Worm (Caenorhabditis elegans) whole organism, L4 larva: ENCODE measurements around the gene T16G1.4.

ENCODE experiments used
- F26F4.8 ChIP-seq: fragments of 200-800 bp; sonication (Bioruptor generic); conservative IDR thresholded peaks from 2 replicates; pipeline ENCODE4 v1.3.6; 2022; ENCODE audit warnings: missing genetic modification characterization, missing compliant biosample characterization
- R02D3.7 ChIP-seq: fragments of 150-350 bp; sonication (generic microtip); optimal IDR thresholded peaks from 3 replicates; lab custom pipeline; 2014; ENCODE audit warnings: missing biosample characterization, missing genetic modification characterization
- T26A8.4 ChIP-seq: fragments of 200-800 bp; sonication (Bioruptor generic); IDR thresholded peaks from 2 replicates; pipeline ENCODE4 v1.3.6; 2022; ENCODE audit warnings: missing genetic modification characterization, missing compliant biosample characterization
- Y75B8A.6 ChIP-seq: fragments of 200-800 bp; sonication (Bioruptor generic); IDR thresholded peaks from 2 replicates; pipeline ENCODE4 v1.3.6; 2022; ENCODE audit warnings: missing genetic modification reagents, missing genetic modification characterization, missing compliant biosample characterization
- ZK337.2 ChIP-seq: fragments of 200-800 bp; sonication (Bioruptor generic); IDR thresholded peaks from 2 replicates; pipeline ENCODE4 v1.3.6; 2022; ENCODE audit warnings: missing genetic modification reagents, missing genetic modification characterization, missing compliant biosample characterization
- ZK546.5 ChIP-seq, 2 experiments: sonication (generic microtip); optimal IDR thresholded peaks; 2 replicates each; lab custom pipeline; 2017; ENCODE audit warnings: missing biosample characterization in 2 of 2, missing genetic modification characterization in 2 of 2
- aha-1 ChIP-seq: fragments of 150-350 bp; peaks from one replicate; lab custom pipeline; 2014; ENCODE audit warnings: missing biosample characterization, missing genetic modification characterization
- ama-1 ChIP-seq: fragments of 150-350 bp; optimal IDR thresholded peaks from 2 replicates; lab custom pipeline; 2014; ENCODE audit warnings: inconsistent platforms, mixed read lengths
- ceh-20 ChIP-seq: fragments of 200-800 bp; sonication (Bioruptor generic); IDR thresholded peaks from 2 replicates; pipeline ENCODE4 v1.3.6; 2022; ENCODE audit warnings: missing genetic modification reagents, missing genetic modification characterization, missing compliant biosample characterization
- ceh-82 ChIP-seq: sonication (generic microtip); optimal IDR thresholded peaks from 2 replicates; lab custom pipeline; 2017; ENCODE audit warnings: missing biosample characterization, missing genetic modification characterization
- cey-2 ChIP-seq: sonication (generic microtip); optimal IDR thresholded peaks from 3 replicates; lab custom pipeline; 2017; ENCODE audit warnings: missing genetic modification characterization, mild to moderate bottlenecking, missing compliant biosample characterization, antibody characterized with exemption, borderline replicate concordance; ENCODE audit not compliant: insufficient read depth
- ctbp-1 ChIP-seq: fragments of 200-800 bp; sonication (Bioruptor generic); IDR thresholded peaks from 2 replicates; pipeline ENCODE4 v1.3.6; 2022; ENCODE audit warnings: missing genetic modification reagents, missing genetic modification characterization, missing compliant biosample characterization
- daf-16 ChIP-seq, 3 experiments: sonication (generic microtip); optimal IDR thresholded peaks; 2 replicates each; lab custom pipeline; 2016 to 2017; ENCODE audit warnings: missing genetic modification characterization in 3 of 3, missing genetic modification reagents in 3 of 3, mild to moderate bottlenecking in 2 of 3, missing compliant biosample characterization in 2 of 3, missing biosample characterization in 1 of 3, moderate library complexity in 1 of 3
- daf-8 ChIP-seq: fragments of 200-800 bp; sonication (Bioruptor generic); IDR thresholded peaks from 2 replicates; pipeline ENCODE4 v1.3.6; 2022; ENCODE audit warnings: missing genetic modification characterization, missing compliant biosample characterization
- dmd-6 ChIP-seq: fragments of 200-800 bp; sonication (Bioruptor generic); IDR thresholded peaks from 2 replicates; pipeline ENCODE4 v1.3.6; 2022; ENCODE audit warnings: missing genetic modification reagents, missing genetic modification characterization, missing compliant biosample characterization
- duxl-1 ChIP-seq: sonication (generic microtip); optimal IDR thresholded peaks from 2 replicates; lab custom pipeline; 2016; ENCODE audit warnings: mild to moderate bottlenecking, missing genetic modification characterization, moderate library complexity, missing compliant biosample characterization; ENCODE audit not compliant: poor library complexity
- dve-1 ChIP-seq: sonication (generic microtip); optimal IDR thresholded peaks from 2 replicates; lab custom pipeline; 2017; ENCODE audit warnings: antibody characterized with exemption, mild to moderate bottlenecking, missing genetic modification characterization, missing compliant biosample characterization; ENCODE audit not compliant: insufficient read depth
- egl-27 ChIP-seq: sonication (generic microtip); optimal IDR thresholded peaks from 3 replicates; lab custom pipeline; 2017; ENCODE audit warnings: missing biosample characterization, missing genetic modification reagents, missing genetic modification characterization
- egl-43 ChIP-seq: fragments of 200-800 bp; sonication (Bioruptor generic); IDR thresholded peaks from 2 replicates; pipeline ENCODE4 v1.3.6; 2022; ENCODE audit warnings: missing genetic modification reagents, missing genetic modification characterization, missing compliant biosample characterization
- gei-8 ChIP-seq: fragments of 200-800 bp; sonication (Bioruptor generic); optimal IDR thresholded peaks from 2 replicates; lab custom pipeline; 2018; ENCODE audit warnings: mild to moderate bottlenecking, missing genetic modification characterization, missing compliant biosample characterization
- hlh-11 ChIP-seq: fragments of 200-800 bp; sonication (Bioruptor generic); optimal IDR thresholded peaks from 2 replicates; lab custom pipeline; 2018; ENCODE audit warnings: mild to moderate bottlenecking, missing genetic modification characterization, missing compliant biosample characterization
- hlh-30 ChIP-seq: sonication (generic microtip); optimal IDR thresholded peaks from 2 replicates; lab custom pipeline; 2017; ENCODE audit warnings: antibody characterized with exemption, mild to moderate bottlenecking, missing genetic modification characterization, missing compliant biosample characterization; ENCODE audit not compliant: insufficient read depth
- hmg-1.1 ChIP-seq: fragments of 200-800 bp; sonication (Bioruptor generic); IDR thresholded peaks from 2 replicates; pipeline ENCODE4 v1.3.6; 2022; ENCODE audit warnings: missing genetic modification reagents, missing genetic modification characterization, missing compliant biosample characterization
- lim-7 ChIP-seq: fragments of 200-800 bp; sonication (Bioruptor generic); IDR thresholded peaks from 2 replicates; pipeline ENCODE4 v1.3.6; 2022; ENCODE audit warnings: missing genetic modification characterization, missing compliant biosample characterization
- lin-39 ChIP-seq: fragments of 150-350 bp; optimal IDR thresholded peaks from 2 replicates; lab custom pipeline; 2014; ENCODE audit warnings: missing biosample characterization, missing genetic modification reagents, missing genetic modification characterization
- lir-3 ChIP-seq: sonication (generic microtip); optimal IDR thresholded peaks from 2 replicates; lab custom pipeline; 2016; ENCODE audit warnings: mild to moderate bottlenecking, missing genetic modification characterization, missing compliant biosample characterization
- lsy-2 ChIP-seq, 2 experiments: fragments of 150-350 bp in 1 of 2; sonication (generic microtip) in 1 of 2; optimal IDR thresholded peaks; 2 replicates each; lab custom pipeline; 2014 to 2017; ENCODE audit warnings: missing biosample characterization in 2 of 2, missing genetic modification characterization in 2 of 2
- madf-5 ChIP-seq, 2 experiments: fragments of 200-800 bp; sonication (Bioruptor generic); IDR thresholded peaks; 2 replicates each; pipeline ENCODE4 v1.3.6; 2022; ENCODE audit warnings: missing compliant biosample characterization in 2 of 2, missing genetic modification characterization in 2 of 2
- madf-9 ChIP-seq: fragments of 200-800 bp; sonication (Bioruptor generic); conservative IDR thresholded peaks from 2 replicates; pipeline ENCODE4 v1.3.6; 2022; ENCODE audit warnings: missing genetic modification reagents, missing genetic modification characterization, missing compliant biosample characterization
- mdl-1 ChIP-seq, 2 experiments: fragments of 150-350 bp in 1 of 2; sonication (generic microtip) in 1 of 2; optimal IDR thresholded peaks; 2 replicates each; lab custom pipeline; 2014 to 2017; ENCODE audit warnings: missing biosample characterization in 2 of 2, missing genetic modification characterization in 2 of 2
- nhr-102 ChIP-seq: sonication (generic microtip); optimal IDR thresholded peaks from 2 replicates; lab custom pipeline; 2016; ENCODE audit warnings: mild to moderate bottlenecking, missing genetic modification characterization, moderate library complexity, missing compliant biosample characterization
- nhr-237 ChIP-seq: sonication (generic microtip); optimal IDR thresholded peaks from 2 replicates; lab custom pipeline; 2017; ENCODE audit warnings: missing biosample characterization, missing genetic modification characterization
- nhr-28 ChIP-seq: fragments of 150-350 bp; optimal IDR thresholded peaks from 2 replicates; lab custom pipeline; 2014; ENCODE audit warnings: missing biosample characterization, missing genetic modification characterization
- nhr-6 ChIP-seq: fragments of 150-350 bp; optimal IDR thresholded peaks from 2 replicates; lab custom pipeline; 2014; ENCODE audit warnings: missing biosample characterization, missing genetic modification characterization
- nhr-77 ChIP-seq: fragments of 150-350 bp; optimal IDR thresholded peaks from 2 replicates; lab custom pipeline; 2014; ENCODE audit warnings: missing biosample characterization, missing genetic modification characterization
- pha-4 ChIP-seq, 2 experiments: fragments of 150-350 bp in 1 of 2; fragments of 200-800 bp in 1 of 2; sonication (Bioruptor generic) in 1 of 2; IDR thresholded peaks in 1 of 2; optimal IDR thresholded peaks in 1 of 2; 2 replicates each; pipeline versions ENCODE4 v1.3.6 to Lab custom; 2014 to 2022; ENCODE audit warnings: missing genetic modification characterization in 2 of 2, missing genetic modification reagents in 2 of 2, missing biosample characterization in 1 of 2, missing compliant biosample characterization in 1 of 2
- php-3 ChIP-seq: fragments of 200-800 bp; sonication (Bioruptor generic); IDR thresholded peaks from 2 replicates; pipeline ENCODE4 v1.3.6; 2022; ENCODE audit warnings: missing genetic modification reagents, missing genetic modification characterization, missing compliant biosample characterization
- pqm-1 ChIP-seq: sonication (generic microtip); optimal IDR thresholded peaks from 2 replicates; lab custom pipeline; 2017; ENCODE audit warnings: missing biosample characterization, missing genetic modification characterization
- rbr-2 ChIP-seq: sonication (generic microtip); optimal IDR thresholded peaks from 2 replicates; lab custom pipeline; 2016; ENCODE audit warnings: missing genotype, missing genetic modification characterization, missing compliant biosample characterization
- set-16 ChIP-seq: fragments of 200-800 bp; sonication (Bioruptor generic); IDR thresholded peaks from 2 replicates; pipeline ENCODE4 v1.3.6; 2022; ENCODE audit warnings: missing genetic modification reagents, missing genetic modification characterization, missing compliant biosample characterization
- skn-1 ChIP-seq: fragments of 150-350 bp; optimal IDR thresholded peaks from 2 replicates; lab custom pipeline; 2014; ENCODE audit warnings: missing biosample characterization, missing genetic modification characterization
- tag-97 ChIP-seq: fragments of 200-800 bp; sonication (Bioruptor generic); IDR thresholded peaks from 2 replicates; pipeline ENCODE4 v1.3.6; 2022; ENCODE audit warnings: missing genetic modification characterization, missing compliant biosample characterization
- tra-1 ChIP-seq: fragments of 200-800 bp; sonication (Bioruptor generic); IDR thresholded peaks from 2 replicates; pipeline ENCODE4 v1.3.6; 2022; ENCODE audit warnings: missing genetic modification reagents, missing genetic modification characterization, missing compliant biosample characterization
- unc-39 ChIP-seq: sonication (generic microtip); optimal IDR thresholded peaks from 2 replicates; lab custom pipeline; 2017; ENCODE audit warnings: missing biosample characterization, missing genetic modification characterization
- zip-2 ChIP-seq: fragments of 150-350 bp; optimal IDR thresholded peaks from 2 replicates; lab custom pipeline; 2014; ENCODE audit warnings: missing biosample characterization, missing genetic modification characterization
- ztf-11 ChIP-seq: fragments of 150-350 bp; optimal IDR thresholded peaks from 2 replicates; lab custom pipeline; 2014; ENCODE audit warnings: missing biosample characterization, missing genetic modification characterization

Gene T16G1.4

ce11 chrV:12939434-12939833, 2.2 kb downstream of the T16G1.4 start, which contains the start of gene T16G1.5:
Gene T16G1.5, minus strand, starts transcription at chrV:12939552.
- TF ChIP-seq lim-7 (GFP tag; lab: Robert Waterston, UW) (no peak), nhr-77 (tag; lab: Kevin White, UChicago) (peak; percentile 36), daf-16 (GFP tag; optimal IDR thresholded peaks at IDR 0.05; lab: Kevin White, UChicago) (no peak), daf-16 (tag; optimal IDR thresholded peaks at IDR 0.05; lab: Kevin White, UChicago) (peak; percentile 76), pqm-1 (tag; lab: Kevin White, UChicago) (peak; percentile 40), zip-2 (tag; lab: Kevin White, UChicago) (peak; percentile 88), nhr-28 (tag; lab: Kevin White, UChicago) (peak; percentile 58), tag-97 (GFP tag; lab: Robert Waterston, UW) (no peak), dmd-6 (0 out of 2 replicates have a peak, but pooled peaks have one; percentile 23)
- TF ChIP-seq, all 104 proteins: peak for 6

ce11 chrV:12937098-12937497, 4.5 kb downstream of the T16G1.4 start, which contains the start of gene T16G1.6:
Gene T16G1.6, minus strand, starts transcription at chrV:12937174.
- TF ChIP-seq nhr-6 (no peak), pqm-1 (tag; lab: Kevin White, UChicago) (peak; percentile 88), Y75B8A.6 (GFP tag; lab: Robert Waterston, UW) (no peak), duxl-1 (tag; lab: Kevin White, UChicago) (no peak), nhr-28 (tag; lab: Kevin White, UChicago) (peak; percentile 97), F26F4.8 (GFP tag; lab: Robert Waterston, UW) (no peak), lin-39 (no peak), dve-1 (tag; lab: Kevin White, UChicago) (peak; percentile 79), ztf-11 (tag; lab: Kevin White, UChicago) (no peak), lsy-2 (tag; optimal IDR thresholded peaks at IDR 0.05; lab: Kevin White, UChicago) (no peak), ama-1 (lab: Kevin White, UChicago) (no peak), T26A8.4 (GFP tag; lab: Robert Waterston, UW) (no peak), tra-1 (no peak), daf-16 (GFP tag; optimal IDR thresholded peaks at IDR 0.05; lab: Kevin White, UChicago) (no peak), daf-16 (tag; optimal IDR thresholded peaks at IDR 0.05; lab: Kevin White, UChicago) (peak; percentile 38), unc-39 (tag; lab: Kevin White, UChicago) (no peak), R02D3.7 (tag; lab: Kevin White, UChicago) (no peak), ceh-82 (tag; lab: Kevin White, UChicago) (no peak), hlh-30 (peak; percentile 25), egl-43 (GFP tag; lab: Robert Waterston, UW) (no peak), hlh-11 (tag; lab: Kevin White, UChicago) (peak; percentile 63), pha-4 (GFP tag; IDR thresholded peaks at IDR 0.05; lab: Robert Waterston, UW) (no peak), pha-4 (tag; optimal IDR thresholded peaks at IDR 0.05; lab: Kevin White, UChicago) (no peak), ZK546.5 (tag; optimal IDR thresholded peaks at IDR 0.05; lab: Kevin White, UChicago) (no peak), daf-8 (no peak), nhr-102 (peak; percentile 71), nhr-237 (tag; lab: Kevin White, UChicago) (no peak), dmd-6 (peak; percentile 86), php-3 (GFP tag; lab: Robert Waterston, UW) (peak; percentile 65; the same call in 1 of the 2 replicates), ctbp-1 (GFP tag; lab: Robert Waterston, UW) (no peak), nhr-77 (tag; lab: Kevin White, UChicago) (peak; percentile 80), mdl-1 (tag; optimal IDR thresholded peaks at IDR 0.05; lab: Kevin White, UChicago) (no peak), set-16 (GFP tag; lab: Robert Waterston, UW) (no peak), lir-3 (tag; lab: Kevin White, UChicago) (no peak)

ce11 chrV:12934976-12935375, 6.7 kb downstream of the T16G1.4 start, which contains the start of gene T16G1.7:
Gene T16G1.7, minus strand, starts transcription at chrV:12935112.
- TF ChIP-seq gei-8 (GFP tag; lab: Kevin White, UChicago) (no peak), egl-43 (GFP tag; lab: Robert Waterston, UW) (no peak), daf-8 (no peak), hmg-1.1 (GFP tag; lab: Robert Waterston, UW) (no peak), aha-1 (tag; lab: Kevin White, UChicago) (peak; percentile 29), T26A8.4 (GFP tag; lab: Robert Waterston, UW) (no peak), egl-27 (tag; lab: Kevin White, UChicago) (no peak), mdl-1 (tag; optimal IDR thresholded peaks at IDR 0.05; lab: Kevin White, UChicago) (peak in 1 of 2 experiments; percentile 51), ceh-20 (no peak), ZK337.2 (no peak), tra-1 (0 out of 2 replicates have a peak, but pooled peaks have one; percentile 42), madf-9 (no peak), cey-2 (tag; lab: Kevin White, UChicago) (no peak), dve-1 (tag; lab: Kevin White, UChicago) (peak; percentile 76), madf-5 (GFP tag; IDR thresholded peaks at IDR 0.05; lab: Robert Waterston, UW) (no peak), lin-39 (no peak), rbr-2 (tag; lab: Kevin White, UChicago) (no peak), tag-97 (GFP tag; lab: Robert Waterston, UW) (no peak), skn-1 (no peak)
